Worm (Caenorhabditis elegans): Measurements from ENCODE around the gene art-1.

Gene art-1

DNA sequence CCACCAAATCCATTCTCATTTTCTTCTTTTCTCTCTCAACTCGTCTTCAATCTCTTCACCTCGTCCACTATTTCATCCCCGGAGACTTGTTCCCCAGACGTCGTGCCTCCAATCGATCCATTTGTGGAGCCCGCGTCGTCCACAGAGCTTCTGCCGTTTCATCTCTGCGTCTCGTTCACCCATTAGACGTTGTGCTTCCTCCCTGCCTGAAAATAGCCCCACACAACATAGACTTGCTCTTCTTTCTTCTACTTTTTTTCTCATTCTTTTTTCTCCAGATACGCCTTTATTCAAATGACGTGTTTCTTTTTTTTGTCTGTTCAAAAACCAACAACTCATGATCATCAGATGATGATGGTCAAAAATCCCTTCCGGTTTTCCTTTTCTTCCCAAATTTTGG, 20.9 kb upstream of the art-1 start (continued):
- TF ChIP-seq ttx-3 (tag; optimal IDR thresholded peaks at IDR 0.05): no peak
- no peak for TF ChIP-seq odd-2 (tag; optimal IDR thresholded peaks at IDR 0.05)
- TF ChIP-seq pha-4 (tag; optimal IDR thresholded peaks at IDR 0.05): no peak
- TF ChIP-seq ceh-30 (tag; optimal IDR thresholded peaks at IDR 0.05): no peak
- no peak for TF ChIP-seq fkh-6 (tag; optimal IDR thresholded peaks at IDR 0.05)
- no peak for TF ChIP-seq T23F11.4 (GFP tag; optimal IDR thresholded peaks at IDR 0.05)
- TF ChIP-seq K09A11.1 (tag; optimal IDR thresholded peaks at IDR 0.05; ENCODE audit: insufficient read depth): no peak

- TF ChIP-seq fax-1 (tag; optimal IDR thresholded peaks at IDR 0.05): no peak
- no peak for TF ChIP-seq syd-9 (tag; optimal IDR thresholded peaks at IDR 0.05)
- no peak for TF ChIP-seq sox-2 (GFP tag; IDR thresholded peaks at IDR 0.05)
- no peak for TF ChIP-seq sox-4 (tag; optimal IDR thresholded peaks at IDR 0.05)
- TF ChIP-seq ceh-48 (tag; optimal IDR thresholded peaks at IDR 0.05): no peak
- TF ChIP-seq che-1 (tag; optimal IDR thresholded peaks at IDR 0.05): no peak
- no peak for TF ChIP-seq hlh-15 (tag; optimal IDR thresholded peaks at IDR 0.05)
- no peak for TF ChIP-seq fkh-6 (tag; optimal IDR thresholded peaks at IDR 0.05)
- no peak for TF ChIP-seq zip-5 (tag; optimal IDR thresholded peaks at IDR 0.05)
- no peak for TF ChIP-seq ceh-2 (tag; optimal IDR thresholded peaks at IDR 0.05)
- no peak for TF ChIP-seq pha-2 (tag; optimal IDR thresholded peaks at IDR 0.05)
- no peak for TF ChIP-seq dve-1 (tag; optimal IDR thresholded peaks at IDR 0.05)
- TF ChIP-seq ceh-45 (GFP tag; IDR thresholded peaks at IDR 0.05): no peak
- no peak for TF ChIP-seq ceh-30 (tag; optimal IDR thresholded peaks at IDR 0.05)
Measured at ce11 chrII:6989830-6990287, 17.8 kb upstream of the art-1 start, which contains the start of gene C15F1.1. C15F1.1 (plus strand) TSS chrII:6989880.

DNA sequence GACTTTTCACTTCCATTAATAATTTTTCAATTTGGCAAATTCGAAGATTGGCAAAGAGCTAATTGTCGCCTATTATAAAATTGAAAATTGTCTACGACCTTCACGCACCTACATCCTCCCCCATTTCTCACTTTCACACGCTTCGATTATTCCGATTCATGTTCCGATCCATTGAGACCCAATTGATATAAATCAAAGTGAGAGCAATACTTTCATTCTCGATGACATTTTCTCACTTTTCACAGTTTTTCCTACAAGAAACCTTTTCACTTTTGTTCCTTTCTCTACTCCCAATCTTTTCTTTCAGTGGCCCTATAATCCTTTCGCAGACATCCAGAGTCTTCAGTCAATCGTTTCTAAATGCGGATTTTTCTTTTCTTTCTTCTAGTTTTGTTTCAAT, 7.6 kb upstream of the art-1 start, which contains the start of gene C15F1.2:
C15F1.2 (plus strand) TSS at position 308 of the 400 bp plus-strand sequence.
- no peak for TF ChIP-seq ceh-48 (tag; optimal IDR thresholded peaks at IDR 0.05)
- TF ChIP-seq ref-2 (tag; optimal IDR thresholded peaks at IDR 0.05): no peak
- no peak for TF ChIP-seq ztf-16 (tag; optimal IDR thresholded peaks at IDR 0.05)
- no peak for TF ChIP-seq gmeb-2 (tag; optimal IDR thresholded peaks at IDR 0.05)
- TF ChIP-seq K02D7.2 (tag; optimal IDR thresholded peaks at IDR 0.05): no peak
- TF ChIP-seq hlh-8 (tag; optimal IDR thresholded peaks at IDR 0.05): no peak
- TF ChIP-seq hlh-30 (tag; optimal IDR thresholded peaks at IDR 0.05; ENCODE audit: insufficient read depth): no peak
- no peak for TF ChIP-seq ceh-19 (GFP tag; optimal IDR thresholded peaks at IDR 0.05)
- TF ChIP-seq ceh-31 (tag; optimal IDR thresholded peaks at IDR 0.05): no peak
- TF ChIP-seq lin-11 (tag; optimal IDR thresholded peaks at IDR 0.05): no peak
- no peak for TF ChIP-seq tbx-7 (tag; optimal IDR thresholded peaks at IDR 0.05)
- no peak for TF ChIP-seq ceh-6 (GFP tag; optimal IDR thresholded peaks at IDR 0.05)

ce11 chrII:6978908-6979307, 6.9 kb upstream of the art-1 start:
- TF ChIP-seq T23F11.4 (GFP tag; optimal IDR thresholded peaks at IDR 0.05): no peak
- TF ChIP-seq C08G9.2 (tag; optimal IDR thresholded peaks at IDR 0.05): no peak
- no peak for TF ChIP-seq sox-2 (GFP tag; IDR thresholded peaks at IDR 0.05)
- TF ChIP-seq fkh-10 (GFP tag; optimal IDR thresholded peaks at IDR 0.05): no peak
- no peak for TF ChIP-seq sdc-2 (tag; optimal IDR thresholded peaks at IDR 0.05)
- no peak for TF ChIP-seq unc-42 (tag; optimal IDR thresholded peaks at IDR 0.05)
- no peak for TF ChIP-seq ceh-22 (tag; optimal IDR thresholded peaks at IDR 0.05)
- TF ChIP-seq pag-3 (tag; optimal IDR thresholded peaks at IDR 0.05; ENCODE audit: borderline replicate concordance): no peak
- TF ChIP-seq nfya-1 (tag; optimal IDR thresholded peaks at IDR 0.05): no peak
- TF ChIP-seq zip-5 (tag; optimal IDR thresholded peaks at IDR 0.05): no peak
- TF ChIP-seq ceh-2 (tag; optimal IDR thresholded peaks at IDR 0.05): no peak
- no peak for TF ChIP-seq ceh-19 (GFP tag; optimal IDR thresholded peaks at IDR 0.05)
